Fruit fly (Drosophila melanogaster): ENCODE measurements around the gene Cds.
A peak's percentile ranks its signal among the peaks of the same experiment; 100 is the strongest.

Gene Cds

dm6 chr3L:8153206-8153996, 25.8 kb downstream of the Cds start (continued):
- TF ChIP-seq Lpt (GFP tag; optimal IDR thresholded peaks at IDR 0.05) (peak; percentile 91), CG3032 (tag; optimal IDR thresholded peaks at IDR 0.05) (peak; percentile 53), cyc (GFP tag; optimal IDR thresholded peaks at IDR 0.05) (peak; percentile 50), CG10631 (GFP tag; optimal IDR thresholded peaks at IDR 0.05) (peak; percentile 80), CG8632 (GFP tag; optimal IDR thresholded peaks at IDR 0.05) (peak; percentile 63), pdm3 (GFP tag; optimal IDR thresholded peaks at IDR 0.05) (peak; percentile 88), Smox (GFP tag; optimal IDR thresholded peaks at IDR 0.05) (peak; percentile 29), CG11762 (GFP tag; optimal IDR thresholded peaks at IDR 0.05; ENCODE audit: insufficient read depth) (peak; percentile 76), fkh (GFP tag; optimal IDR thresholded peaks at IDR 0.05) (no peak), Ets96B (tag; optimal IDR thresholded peaks at IDR 0.05) (peak; percentile 52), CG6163 (GFP tag; IDR thresholded peaks at IDR 0.05) (peak; percentile 94), CG16779 (tag; optimal IDR thresholded peaks at IDR 0.05) (peak; percentile 54), CG34406 (GFP tag; optimal IDR thresholded peaks at IDR 0.05) (peak; percentile 68), dsx (GFP tag; optimal IDR thresholded peaks at IDR 0.05; ENCODE audit: poor library complexity, severe bottlenecking) (peak; percentile 2), Eip78C (GFP tag) (peak; percentile 96), CG10669 (GFP tag; optimal IDR thresholded peaks at IDR 0.05) (peak; percentile 54)

- TF ChIP-seq acj6 (GFP tag; optimal IDR thresholded peaks at IDR 0.05) = no peak
- TF ChIP-seq CG32006 (GFP tag; optimal IDR thresholded peaks at IDR 0.05) = no peak
- no peak for TF ChIP-seq Lpt (GFP tag; optimal IDR thresholded peaks at IDR 0.05)
- TF ChIP-seq CG6276 (GFP tag; optimal IDR thresholded peaks at IDR 0.05) = no peak
- peak; percentile 10 for TF ChIP-seq CG8632 (GFP tag; optimal IDR thresholded peaks at IDR 0.05)
- peak; percentile 18 for TF ChIP-seq Eip78C (GFP tag)
- no peak for TF ChIP-seq net (GFP tag; optimal IDR thresholded peaks at IDR 0.05)
- peak; percentile 36 for TF ChIP-seq CG9139 (GFP tag; optimal IDR thresholded peaks at IDR 0.05)
- peak; percentile 9 for TF ChIP-seq CG10669 (GFP tag; optimal IDR thresholded peaks at IDR 0.05)
- peak; percentile 18 for TF ChIP-seq spab (GFP tag; optimal IDR thresholded peaks at IDR 0.05)
- TF ChIP-seq CG8319 (GFP tag; optimal IDR thresholded peaks at IDR 0.05) = no peak
- no peak for TF ChIP-seq OdsH (GFP tag; optimal IDR thresholded peaks at IDR 0.05)
- TF ChIP-seq dac (GFP tag; optimal IDR thresholded peaks at IDR 0.05) = no peak
- TF ChIP-seq salr (GFP tag; optimal IDR thresholded peaks at IDR 0.05) = no peak
- no peak for TF ChIP-seq CG34406 (GFP tag; optimal IDR thresholded peaks at IDR 0.05)
- TF ChIP-seq lz (GFP tag; optimal IDR thresholded peaks at IDR 0.05) = no peak
- no peak for TF ChIP-seq dsx (GFP tag; optimal IDR thresholded peaks at IDR 0.05; ENCODE audit: poor library complexity, severe bottlenecking)
- no peak for TF ChIP-seq topi (GFP tag; optimal IDR thresholded peaks at IDR 0.05)
- peak; percentile 37; the same call in 1 of the 2 replicates for TF ChIP-seq CG15336 (GFP tag; IDR thresholded peaks at IDR 0.05)
- TF ChIP-seq CG31627 (GFP tag; optimal IDR thresholded peaks at IDR 0.05) = no peak
- TF ChIP-seq esn (GFP tag; optimal IDR thresholded peaks at IDR 0.05) = no peak
- peak; percentile 41 for TF ChIP-seq CG6808 (GFP tag; optimal IDR thresholded peaks at IDR 0.05)
- TF ChIP-seq Ets21C (GFP tag; optimal IDR thresholded peaks at IDR 0.05) = no peak
- peak in 1 of 2 experiments; percentile 36 for TF ChIP-seq ss (GFP tag; optimal IDR thresholded peaks at IDR 0.05)
- TF ChIP-seq fd59A (GFP tag; optimal IDR thresholded peaks at IDR 0.05) = no peak
- TF ChIP-seq CG6854 (GFP tag; optimal IDR thresholded peaks at IDR 0.05) = no peak
- TF ChIP-seq Sox14 (GFP tag; optimal IDR thresholded peaks at IDR 0.05) = no peak
- no peak for TF ChIP-seq CG3919 (GFP tag; optimal IDR thresholded peaks at IDR 0.05)
Observed at dm6 chr3L:8154544-8154943, 27.0 kb downstream of the Cds start.
